Worm (Caenorhabditis elegans): ENCODE data around the gene ZC443.1.

DNA sequence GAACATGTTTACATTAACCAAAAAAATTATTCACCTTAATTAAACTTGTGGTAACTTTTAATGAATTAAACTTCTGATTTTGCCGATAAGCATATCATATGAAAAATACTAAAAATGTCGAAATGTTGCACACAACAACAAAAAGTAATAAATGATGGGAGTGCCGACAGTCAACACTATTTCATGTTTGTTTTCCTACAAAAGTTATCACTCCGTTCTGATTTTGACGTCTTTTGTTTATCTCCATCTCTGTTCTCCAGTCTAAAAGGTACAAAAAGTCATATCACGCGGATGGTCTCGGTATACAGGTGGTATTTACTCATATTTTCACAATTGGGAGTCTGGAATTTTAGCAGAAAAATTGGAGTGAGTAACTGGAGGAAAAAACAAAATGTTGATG lies 5.5 kb upstream of the ZC443.1 start:
- TF ChIP-seq alr-1 (tag; optimal IDR thresholded peaks at IDR 0.05) (no peak), ztf-11 (tag; optimal IDR thresholded peaks at IDR 0.05) (no peak), unc-62 (GFP tag; optimal IDR thresholded peaks at IDR 0.05) (no peak), dmd-4 (tag; optimal IDR thresholded peaks at IDR 0.05) (no peak), lsy-2 (tag; optimal IDR thresholded peaks at IDR 0.05) (no peak), ztf-4 (tag; optimal IDR thresholded peaks at IDR 0.05) (no peak), nhr-6 (tag; optimal IDR thresholded peaks at IDR 0.05) (no peak), lin-13 (GFP tag; optimal IDR thresholded peaks at IDR 0.05) (no peak), egl-27 (tag; optimal IDR thresholded peaks at IDR 0.05) (no peak)
